Fruit fly (Drosophila melanogaster) whole organism: ENCODE results near the gene CG4301.

ENCODE experiments used
- CG8478 ChIP-seq: fragments of >200 bp; optimal IDR thresholded peaks from 2 replicates; lab custom pipeline; 2018; ENCODE audit warnings: inconsistent platforms
- Dll ChIP-seq: fragments of >200 bp; optimal IDR thresholded peaks from 2 replicates; lab custom pipeline; 2017
- EcR ChIP-seq, 2 experiments: fragments of >200 bp; optimal IDR thresholded peaks; 2 replicates each; lab custom pipeline; 2017; ENCODE audit warnings: missing biosample characterization in 2 of 2, missing genetic modification characterization in 2 of 2, missing genetic modification reagents in 2 of 2
- pan ChIP-seq: fragments of >200 bp; optimal IDR thresholded peaks from 2 replicates; lab custom pipeline; 2017
- psq ChIP-seq: fragments of >200 bp; optimal IDR thresholded peaks from 2 replicates; lab custom pipeline; 2017
- usp ChIP-seq: fragments of >200 bp; optimal IDR thresholded peaks from 2 replicates; lab custom pipeline; 2017; ENCODE audit warnings: missing biosample characterization, missing genetic modification characterization, mixed read lengths

CG4301 gene

dm6 chrX:16405209-16405608, at the start of gene CG4301:
CG4301 (plus strand) TSS chrX:16405509.
- no peak for TF ChIP-seq EcR (GFP tag; optimal IDR thresholded peaks at IDR 0.05; lab: Kevin White, UChicago)
- TF ChIP-seq pan (lab: Kevin White, UChicago), result no peak

dm6 chrX:16358670-16359320, 46.5 kb upstream of the CG4301 start, which contains the start of the genes U2af50 and PIG-Q:
U2af50 (minus strand) TSS chrX:16359039.
PIG-Q (plus strand) TSS chrX:16359143.
- no peak for TF ChIP-seq CG8478 (lab: Kevin White, UChicago)

- TF ChIP-seq psq (lab: Kevin White, UChicago), result no peak
Measured at dm6 chrX:16361306-16361705, 44.0 kb upstream of the CG4301 start, which contains the start of gene nonA. nonA (plus strand) TSS chrX:16361569.

dm6 chrX:16368585-16368984, 36.7 kb upstream of the CG4301 start:
- TF ChIP-seq pan (lab: Kevin White, UChicago) (no peak), EcR (GFP tag; optimal IDR thresholded peaks at IDR 0.05; lab: Kevin White, UChicago) (no peak), usp (GFP tag; lab: Kevin White, UChicago) (no peak), CG8478 (lab: Kevin White, UChicago) (no peak), psq (lab: Kevin White, UChicago) (no peak), Dll (lab: Kevin White, UChicago) (no peak)

- TF ChIP-seq CG8478 (lab: Kevin White, UChicago), result no peak
- no peak for TF ChIP-seq EcR (GFP tag; optimal IDR thresholded peaks at IDR 0.05; lab: Kevin White, UChicago)
- TF ChIP-seq usp (GFP tag; lab: Kevin White, UChicago), result no peak
- no peak for TF ChIP-seq pan (lab: Kevin White, UChicago)
- no peak for TF ChIP-seq Dll (lab: Kevin White, UChicago)
- no peak for TF ChIP-seq psq (lab: Kevin White, UChicago)
Measured at dm6 chrX:16371923-16372322, 33.4 kb upstream of the CG4301 start.

dm6 chrX:16372492-16373350, 32.6 kb upstream of the CG4301 start, which contains the start of gene Fur2:
Fur2 (plus strand) TSS chrX:16373086.
- no peak for TF ChIP-seq Dll (lab: Kevin White, UChicago)
- no peak for TF ChIP-seq pan (lab: Kevin White, UChicago)
- TF ChIP-seq EcR (GFP tag; optimal IDR thresholded peaks at IDR 0.05; lab: Kevin White, UChicago), result no peak
- TF ChIP-seq usp (GFP tag; lab: Kevin White, UChicago), result no peak
- TF ChIP-seq psq (lab: Kevin White, UChicago), result no peak
- no peak for TF ChIP-seq CG8478 (lab: Kevin White, UChicago)

dm6 chrX:16373541-16373940, 31.8 kb upstream of the CG4301 start:
- TF ChIP-seq EcR (GFP tag; optimal IDR thresholded peaks at IDR 0.05; lab: Kevin White, UChicago) (no peak), Dll (lab: Kevin White, UChicago) (no peak), CG8478 (lab: Kevin White, UChicago) (no peak), psq (lab: Kevin White, UChicago) (no peak), usp (GFP tag; lab: Kevin White, UChicago) (no peak), pan (lab: Kevin White, UChicago) (no peak)

- TF ChIP-seq Dll (lab: Kevin White, UChicago) (no peak), psq (lab: Kevin White, UChicago) (no peak), EcR (GFP tag; optimal IDR thresholded peaks at IDR 0.05; lab: Kevin White, UChicago) (no peak), pan (lab: Kevin White, UChicago) (no peak), usp (GFP tag; lab: Kevin White, UChicago) (no peak), CG8478 (lab: Kevin White, UChicago) (no peak)
Measured at dm6 chrX:16374059-16374458, 31.2 kb upstream of the CG4301 start.

- TF ChIP-seq psq (lab: Kevin White, UChicago), result no peak
- no peak for TF ChIP-seq EcR (GFP tag; optimal IDR thresholded peaks at IDR 0.05; lab: Kevin White, UChicago)
- TF ChIP-seq CG8478 (lab: Kevin White, UChicago), result no peak
- no peak for TF ChIP-seq pan (lab: Kevin White, UChicago)
- TF ChIP-seq usp (GFP tag; lab: Kevin White, UChicago), result no peak
- no peak for TF ChIP-seq Dll (lab: Kevin White, UChicago)
Measured at dm6 chrX:16383667-16384515, 21.4 kb upstream of the CG4301 start.

- TF ChIP-seq Dll (lab: Kevin White, UChicago), result no peak
- no peak for TF ChIP-seq EcR (GFP tag; optimal IDR thresholded peaks at IDR 0.05; lab: Kevin White, UChicago)
- no peak for TF ChIP-seq psq (lab: Kevin White, UChicago)
- no peak for TF ChIP-seq pan (lab: Kevin White, UChicago)
- no peak for TF ChIP-seq CG8478 (lab: Kevin White, UChicago)
- TF ChIP-seq usp (GFP tag; lab: Kevin White, UChicago), result no peak
Measured at dm6 chrX:16384843-16385726, 20.2 kb upstream of the CG4301 start, which contains the start of the genes CG9992 and CG4239. CG9992 (minus strand) TSS chrX:16384908. CG4239 (plus strand) TSS chrX:16385278.
